Worm (Caenorhabditis elegans): ENCODE data around the gene R11G1.1.

R11G1.1 gene

ce11 chrX:3631550-3631949, 27.7 kb upstream of the R11G1.1 start:
- peak; percentile 23 for TF ChIP-seq rnt-1 (tag; optimal IDR thresholded peaks at IDR 0.05)
- TF ChIP-seq pat-9 (tag; optimal IDR thresholded peaks at IDR 0.05), result no peak
- peak; percentile 20 for TF ChIP-seq elt-4 (tag; optimal IDR thresholded peaks at IDR 0.05)
- TF ChIP-seq mec-3 (tag; optimal IDR thresholded peaks at IDR 0.05; ENCODE audit: borderline replicate concordance), result no peak

DNA sequence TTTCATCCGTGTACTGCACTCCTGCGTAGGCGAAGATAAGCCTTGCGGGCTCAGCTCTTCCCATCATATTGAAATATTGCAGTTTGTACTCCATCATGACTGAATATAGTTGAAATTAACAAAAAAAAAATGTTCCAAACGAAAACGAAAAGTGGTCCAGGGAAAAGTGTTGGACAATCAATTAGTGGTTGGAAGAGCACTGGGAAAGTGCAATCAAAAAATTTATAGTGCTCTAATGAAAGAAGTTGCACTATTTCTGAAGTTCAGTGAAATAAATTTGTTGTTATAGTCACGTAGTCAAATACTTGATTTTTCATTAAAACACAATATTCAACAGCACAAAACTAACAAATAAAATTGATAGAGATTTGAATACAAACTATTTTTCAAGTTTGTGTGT, 25.6 kb upstream of the R11G1.1 start, which contains the start of gene gst-11:
Gene gst-11, minus strand, starts transcription at position 101 of the 400 bp plus-strand sequence.
- no peak for TF ChIP-seq sox-2 (GFP tag; IDR thresholded peaks at IDR 0.05)
- TF ChIP-seq mec-3 (tag; optimal IDR thresholded peaks at IDR 0.05; ENCODE audit: borderline replicate concordance), result no peak
- TF ChIP-seq sox-4 (tag; optimal IDR thresholded peaks at IDR 0.05), result no peak
- TF ChIP-seq ceh-22 (tag; optimal IDR thresholded peaks at IDR 0.05), result no peak
- no peak for TF ChIP-seq unc-3 (GFP tag; conservative IDR thresholded peaks at IDR 0.05)
- no peak for TF ChIP-seq unc-3 (tag; optimal IDR thresholded peaks at IDR 0.05)
- TF ChIP-seq ceh-34 (tag; optimal IDR thresholded peaks at IDR 0.05), result no peak
- TF ChIP-seq nfya-1 (tag; optimal IDR thresholded peaks at IDR 0.05), result no peak
- TF ChIP-seq ceh-9 (tag; optimal IDR thresholded peaks at IDR 0.05), result no peak
- TF ChIP-seq lim-6 (tag; optimal IDR thresholded peaks at IDR 0.05), result no peak
- TF ChIP-seq pag-3 (tag; optimal IDR thresholded peaks at IDR 0.05; ENCODE audit: borderline replicate concordance), result no peak
- TF ChIP-seq ceh-45 (GFP tag; IDR thresholded peaks at IDR 0.05), result no peak
- no peak for TF ChIP-seq lin-11 (tag; optimal IDR thresholded peaks at IDR 0.05)
- TF ChIP-seq odd-2 (tag; optimal IDR thresholded peaks at IDR 0.05), result no peak
- TF ChIP-seq hlh-30 (tag; optimal IDR thresholded peaks at IDR 0.05; ENCODE audit: insufficient read depth), result no peak
- no peak for TF ChIP-seq rnt-1 (tag; optimal IDR thresholded peaks at IDR 0.05)
- no peak for TF ChIP-seq nhr-232 (tag; optimal IDR thresholded peaks at IDR 0.05)
- TF ChIP-seq ceh-18 (tag; optimal IDR thresholded peaks at IDR 0.05), result no peak

- TF ChIP-seq ets-4 (tag; optimal IDR thresholded peaks at IDR 0.05) (no peak), unc-42 (tag; optimal IDR thresholded peaks at IDR 0.05) (peak; percentile 66)
Measured at ce11 chrX:3634782-3635181, 24.5 kb upstream of the R11G1.1 start.

DNA sequence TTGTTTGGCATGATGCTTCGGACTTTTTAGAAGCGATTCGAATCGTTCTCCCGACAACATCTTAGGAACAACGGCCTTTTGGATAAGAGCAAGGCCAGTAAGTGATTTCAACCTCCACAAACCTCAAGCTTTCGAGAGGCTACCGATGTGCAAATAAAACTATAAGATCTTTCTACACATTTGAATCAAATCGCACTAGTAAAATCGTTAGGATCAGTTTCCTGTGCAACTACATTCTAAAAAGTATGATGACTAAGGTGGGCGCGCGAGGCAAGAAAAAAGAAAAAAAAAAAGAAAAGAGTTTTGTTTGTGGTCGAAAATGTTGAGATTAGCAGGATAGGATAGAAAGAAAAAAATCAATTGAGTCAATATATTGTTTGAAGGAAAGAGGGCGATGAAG, 14.5 kb upstream of the R11G1.1 start, which contains the start of gene tmem-24:
Gene tmem-24, minus strand, starts transcription at position 101 of the 400 bp plus-strand sequence.
- TF ChIP-seq ceh-48 (tag; optimal IDR thresholded peaks at IDR 0.05), result no peak
- no peak for TF ChIP-seq tbx-7 (tag; optimal IDR thresholded peaks at IDR 0.05)
- TF ChIP-seq ceh-24 (tag; optimal IDR thresholded peaks at IDR 0.05), result no peak
- no peak for TF ChIP-seq fkh-6 (tag; optimal IDR thresholded peaks at IDR 0.05)
- no peak for TF ChIP-seq syd-9 (tag; optimal IDR thresholded peaks at IDR 0.05)
- no peak for TF ChIP-seq elt-4 (tag; optimal IDR thresholded peaks at IDR 0.05)
- no peak for TF ChIP-seq unc-42 (tag; optimal IDR thresholded peaks at IDR 0.05)
- TF ChIP-seq ceh-30 (tag; optimal IDR thresholded peaks at IDR 0.05), result no peak
- no peak for TF ChIP-seq K09A11.1 (tag; optimal IDR thresholded peaks at IDR 0.05; ENCODE audit: insufficient read depth)
- TF ChIP-seq eyg-1 (tag; optimal IDR thresholded peaks at IDR 0.05), result no peak
- TF ChIP-seq ceh-6 (GFP tag; optimal IDR thresholded peaks at IDR 0.05), result no peak
- TF ChIP-seq hlh-30 (tag; optimal IDR thresholded peaks at IDR 0.05; ENCODE audit: insufficient read depth), result no peak
- TF ChIP-seq dmd-4 (tag; optimal IDR thresholded peaks at IDR 0.05; ENCODE audit: borderline replicate concordance), result no peak
- no peak for TF ChIP-seq ceh-45 (GFP tag; IDR thresholded peaks at IDR 0.05)
- no peak for TF ChIP-seq che-1 (tag; optimal IDR thresholded peaks at IDR 0.05)
- no peak for TF ChIP-seq ahr-1 (tag; optimal IDR thresholded peaks at IDR 0.05)
- TF ChIP-seq pros-1 (tag; optimal IDR thresholded peaks at IDR 0.05), result no peak
- no peak for TF ChIP-seq unc-86 (tag; optimal IDR thresholded peaks at IDR 0.05)
